Fruit fly (Drosophila melanogaster) whole organism, embryonic: ENCODE results near the gene Phs.
A peak's percentile ranks its signal among the peaks of the same experiment; 100 is the strongest.

Experiments used
- BEAF-32 ChIP-seq: fragments of 200-800 bp; sonication (Bioruptor generic); optimal IDR thresholded peaks from 3 replicates; lab custom pipeline; 2017; ENCODE audit warnings: missing biosample characterization, missing genetic modification characterization, mild to moderate bottlenecking, moderate library complexity, missing genetic modification reagents
- C15 ChIP-seq: fragments of 200-800 bp; sonication (Bioruptor generic); IDR thresholded peaks from 3 replicates; pipeline ENCODE4 v1.3.6; 2022; ENCODE audit warnings: missing biosample characterization, missing genetic modification characterization
- CG10147 ChIP-seq: fragments of 200-800 bp; sonication (Bioruptor generic); optimal IDR thresholded peaks from 2 replicates; lab custom pipeline; 2019; ENCODE audit warnings: missing biosample characterization, mild to moderate bottlenecking, missing genetic modification characterization, moderate library complexity
- CG11085 ChIP-seq: fragments of 200-800 bp; sonication (Bioruptor generic); IDR thresholded peaks from 2 replicates; pipeline ENCODE4 v1.3.6; 2022; ENCODE audit warnings: missing biosample characterization, missing genetic modification characterization
- CG14014 ChIP-seq: fragments of 200-800 bp; sonication (Bioruptor generic); IDR thresholded peaks from 2 replicates; pipeline ENCODE4 v1.3.6; 2022; ENCODE audit warnings: missing biosample characterization, missing genetic modification characterization
- CG14441 ChIP-seq: fragments of 200-800 bp; sonication (Bioruptor generic); IDR thresholded peaks from 2 replicates; pipeline ENCODE4 v1.3.6; 2022; ENCODE audit warnings: missing biosample characterization, missing genetic modification characterization
- CG15696 ChIP-seq: fragments of 200-800 bp; sonication (Bioruptor generic); optimal IDR thresholded peaks from 2 replicates; lab custom pipeline; 2019; ENCODE audit warnings: missing biosample characterization, mild to moderate bottlenecking, missing genetic modification characterization, moderate library complexity
- CG17568 ChIP-seq: fragments of 200-800 bp; sonication (Bioruptor generic); optimal IDR thresholded peaks from 2 replicates; lab custom pipeline; 2018; ENCODE audit warnings: missing biosample characterization, mild to moderate bottlenecking, missing genetic modification characterization, moderate library complexity
- CG18011 ChIP-seq: fragments of 200-800 bp; sonication (Bioruptor generic); optimal IDR thresholded peaks from 2 replicates; lab custom pipeline; 2017; ENCODE audit warnings: missing biosample characterization, missing genetic modification characterization, mild to moderate bottlenecking, moderate library complexity, missing genotype
- CG18262 ChIP-seq: fragments of 200-800 bp; optimal IDR thresholded peaks from 3 replicates; lab custom pipeline; 2019; ENCODE audit warnings: missing biosample characterization, mild to moderate bottlenecking, missing genetic modification characterization, moderate library complexity
- CG18619 ChIP-seq: fragments of 200-800 bp; sonication (Bioruptor generic); optimal IDR thresholded peaks from 3 replicates; lab custom pipeline; 2017; ENCODE audit warnings: missing biosample characterization, mild to moderate bottlenecking, missing genetic modification characterization
- CG2120 ChIP-seq: fragments of 200-800 bp; sonication (Bioruptor generic); optimal IDR thresholded peaks from 3 replicates; lab custom pipeline; 2016; ENCODE audit warnings: missing biosample characterization, missing genetic modification characterization
- CG2678 ChIP-seq: fragments of 200-800 bp; sonication (Bioruptor generic); optimal IDR thresholded peaks from 3 replicates; lab custom pipeline; 2019; ENCODE audit warnings: missing biosample characterization, mild to moderate bottlenecking, missing genetic modification characterization, moderate library complexity
- CG3838 ChIP-seq: fragments of 200-800 bp; sonication (Bioruptor generic); optimal IDR thresholded peaks from 3 replicates; lab custom pipeline; 2016; ENCODE audit warnings: missing biosample characterization, missing genetic modification characterization
- CG4617 ChIP-seq: fragments of 200-800 bp; sonication (Bioruptor generic); optimal IDR thresholded peaks from 3 replicates; lab custom pipeline; 2016; ENCODE audit warnings: missing biosample characterization, missing genetic modification characterization, borderline replicate concordance
- CG8388 ChIP-seq: fragments of 200-800 bp; sonication (Bioruptor generic); optimal IDR thresholded peaks from 2 replicates; lab custom pipeline; 2019; ENCODE audit warnings: missing biosample characterization, mild to moderate bottlenecking, missing genetic modification characterization, moderate library complexity
- CoRest ChIP-seq: fragments of 200-800 bp; sonication (Bioruptor generic); optimal IDR thresholded peaks from 3 replicates; lab custom pipeline; 2018; ENCODE audit warnings: missing biosample characterization, mild to moderate bottlenecking, missing genetic modification characterization, moderate library complexity
- Fer3 ChIP-seq: fragments of 200-800 bp; sonication (Bioruptor generic); optimal IDR thresholded peaks from 2 replicates; lab custom pipeline; 2018; ENCODE audit warnings: missing biosample characterization, mild to moderate bottlenecking, missing genetic modification characterization, moderate library complexity
- H2.0 ChIP-seq: fragments of 200-800 bp; sonication (Bioruptor generic); IDR thresholded peaks from 2 replicates; pipeline ENCODE4 v1.3.6; 2022; ENCODE audit warnings: missing biosample characterization, missing genetic modification characterization
- Hand ChIP-seq: fragments of 200-800 bp; sonication (Bioruptor generic); optimal IDR thresholded peaks from 2 replicates; lab custom pipeline; 2017; ENCODE audit warnings: mild to moderate bottlenecking, missing biosample characterization, missing genetic modification reagents, missing genetic modification characterization
- Hr51 ChIP-seq, 2 experiments: fragments of 200-800 bp; sonication (Bioruptor generic); optimal IDR thresholded peaks; 2 replicates in 1 of 2; 3 replicates in 1 of 2; lab custom pipeline; 2016 to 2018; ENCODE audit warnings: missing biosample characterization in 2 of 2, missing genetic modification characterization in 2 of 2, mild to moderate bottlenecking in 1 of 2, moderate library complexity in 1 of 2
- Lhr ChIP-seq: fragments of 200-800 bp; sonication (Bioruptor generic); optimal IDR thresholded peaks from 3 replicates; lab custom pipeline; 2017; ENCODE audit warnings: mild to moderate bottlenecking, missing biosample characterization, missing genetic modification reagents, missing genetic modification characterization
- Med ChIP-seq: fragments of 200-800 bp; sonication (Bioruptor generic); peaks from one replicate; lab custom pipeline; 2016; ENCODE audit warnings: missing biosample characterization, missing genetic modification characterization, mild to moderate bottlenecking, inconsistent platforms, moderate library complexity
- NC2β ChIP-seq: fragments of 200-800 bp; sonication (Bioruptor generic); optimal IDR thresholded peaks from 2 replicates; lab custom pipeline; 2016; ENCODE audit warnings: missing biosample characterization, missing genetic modification characterization
- NK7.1 ChIP-seq: fragments of 200-800 bp; sonication (Bioruptor generic); optimal IDR thresholded peaks from 3 replicates; lab custom pipeline; 2016; ENCODE audit warnings: missing biosample characterization, missing genetic modification characterization
- Oli ChIP-seq: fragments of 200-800 bp; sonication (Bioruptor generic); optimal IDR thresholded peaks from 2 replicates; lab custom pipeline; 2018; ENCODE audit warnings: missing biosample characterization, mild to moderate bottlenecking, missing genetic modification characterization, moderate library complexity
- Rfx ChIP-seq: fragments of 200-800 bp; sonication (Bioruptor generic); IDR thresholded peaks from 2 replicates; pipeline ENCODE4 v1.3.6; 2022; ENCODE audit warnings: missing biosample characterization, missing genetic modification characterization
- Trl ChIP-seq, 3 experiments: fragments of >200 bp in 2 of 3; fragments of 200-800 bp in 1 of 3; sonication (Bioruptor generic) in 1 of 3; optimal IDR thresholded peaks; 2 replicates in 1 of 3; 3 replicates in 2 of 3; lab custom pipeline; 2016 to 2017; ENCODE audit warnings: missing biosample characterization in 1 of 3, missing genetic modification characterization in 1 of 3
- aop ChIP-seq: fragments of 200-800 bp; sonication (Bioruptor generic); IDR thresholded peaks from 2 replicates; pipeline ENCODE4 v1.3.6; 2022; ENCODE audit warnings: missing biosample characterization, missing genetic modification characterization
- bcd ChIP-seq: fragments of 200-800 bp; sonication (Bioruptor generic); optimal IDR thresholded peaks from 2 replicates; lab custom pipeline; 2017; ENCODE audit warnings: missing biosample characterization, mild to moderate bottlenecking, missing genetic modification characterization
- bsh ChIP-seq, 2 experiments: fragments of 200-800 bp; sonication (Bioruptor generic); optimal IDR thresholded peaks; 2 replicates each; lab custom pipeline; 2017 to 2018; ENCODE audit warnings: mild to moderate bottlenecking in 2 of 2, missing biosample characterization in 2 of 2, missing genetic modification characterization in 2 of 2, moderate library complexity in 1 of 2
- chn ChIP-seq: fragments of 200-800 bp; sonication (Bioruptor generic); optimal IDR thresholded peaks from 2 replicates; lab custom pipeline; 2016; ENCODE audit warnings: missing biosample characterization, missing genetic modification characterization
- ci ChIP-seq: fragments of 200-800 bp; sonication (Bioruptor generic); IDR thresholded peaks from 3 replicates; pipeline ENCODE4 v1.3.6; 2022; ENCODE audit warnings: missing biosample characterization, missing genetic modification characterization
- croc ChIP-seq: fragments of 200-800 bp; sonication (Bioruptor generic); conservative IDR thresholded peaks from 3 replicates; pipeline ENCODE4 v1.3.6; 2022; ENCODE audit warnings: missing biosample characterization, missing genetic modification characterization
- dmrt99B ChIP-seq: fragments of 200-800 bp; sonication (Bioruptor generic); optimal IDR thresholded peaks from 2 replicates; lab custom pipeline; 2018; ENCODE audit warnings: missing biosample characterization, mild to moderate bottlenecking, missing genetic modification characterization, moderate library complexity
- emc ChIP-seq: fragments of 200-800 bp; sonication (Bioruptor generic); optimal IDR thresholded peaks from 2 replicates; lab custom pipeline; 2016; ENCODE audit warnings: missing biosample characterization, missing genetic modification characterization
- gce ChIP-seq: fragments of 200-800 bp; sonication (Bioruptor generic); IDR thresholded peaks from 3 replicates; pipeline ENCODE4 v1.3.6; 2022; ENCODE audit warnings: missing biosample characterization, missing genetic modification characterization
- grn ChIP-seq: fragments of 200-800 bp; sonication (Bioruptor generic); optimal IDR thresholded peaks from 3 replicates; lab custom pipeline; 2017; ENCODE audit warnings: missing biosample characterization, missing genetic modification characterization
- gro ChIP-seq: fragments of 200-800 bp; sonication (Bioruptor generic); optimal IDR thresholded peaks from 2 replicates; lab custom pipeline; 2016; ENCODE audit warnings: missing biosample characterization, missing genetic modification characterization
- kay ChIP-seq: fragments of 200-800 bp; sonication (Bioruptor generic); optimal IDR thresholded peaks from 2 replicates; lab custom pipeline; 2016; ENCODE audit warnings: missing biosample characterization, missing genetic modification characterization
- klu ChIP-seq: fragments of 200-800 bp; sonication (Bioruptor generic); IDR thresholded peaks from 2 replicates; pipeline ENCODE4 v1.3.6; 2022; ENCODE audit warnings: missing biosample characterization, missing genetic modification characterization
- lbe ChIP-seq: fragments of 200-800 bp; sonication (Bioruptor generic); optimal IDR thresholded peaks from 2 replicates; lab custom pipeline; 2016; ENCODE audit warnings: missing biosample characterization, mild to moderate bottlenecking, missing genetic modification characterization
- lmd ChIP-seq: fragments of 200-800 bp; sonication (Bioruptor generic); IDR thresholded peaks from 2 replicates; pipeline ENCODE4 v1.3.6; 2022; ENCODE audit warnings: missing biosample characterization, missing genetic modification characterization
- lola ChIP-seq, 3 experiments: fragments of >200 bp in 2 of 3; fragments of 200-800 bp in 1 of 3; sonication (Bioruptor generic) in 1 of 3; optimal IDR thresholded peaks; 2 replicates each; lab custom pipeline; 2017 to 2019; ENCODE audit warnings: missing biosample characterization in 3 of 3, missing genetic modification characterization in 3 of 3, mild to moderate bottlenecking in 1 of 3, moderate library complexity in 1 of 3
- pho ChIP-seq: fragments of 200-800 bp; sonication (Bioruptor generic); optimal IDR thresholded peaks from 2 replicates; lab custom pipeline; 2016; ENCODE audit warnings: missing biosample characterization, missing genetic modification characterization
- row ChIP-seq: fragments of 200-800 bp; sonication (Bioruptor generic); IDR thresholded peaks from 3 replicates; pipeline ENCODE4 v1.3.6; 2022; ENCODE audit warnings: missing biosample characterization, missing genetic modification characterization
- so ChIP-seq: fragments of 200-800 bp; sonication (Bioruptor generic); IDR thresholded peaks from 3 replicates; pipeline ENCODE4 v1.3.6; 2022; ENCODE audit warnings: missing biosample characterization, missing genetic modification characterization
- tap ChIP-seq: fragments of 200-800 bp; optimal IDR thresholded peaks from 3 replicates; lab custom pipeline; 2019; ENCODE audit warnings: missing biosample characterization, mild to moderate bottlenecking, missing genetic modification characterization, moderate library complexity
- tna ChIP-seq: fragments of 200-800 bp; sonication (Bioruptor generic); IDR thresholded peaks from 2 replicates; pipeline ENCODE4 v1.3.6; 2022; ENCODE audit warnings: missing biosample characterization, missing genetic modification characterization; ENCODE audit not compliant: partially characterized antibody

Gene Phs

DNA sequence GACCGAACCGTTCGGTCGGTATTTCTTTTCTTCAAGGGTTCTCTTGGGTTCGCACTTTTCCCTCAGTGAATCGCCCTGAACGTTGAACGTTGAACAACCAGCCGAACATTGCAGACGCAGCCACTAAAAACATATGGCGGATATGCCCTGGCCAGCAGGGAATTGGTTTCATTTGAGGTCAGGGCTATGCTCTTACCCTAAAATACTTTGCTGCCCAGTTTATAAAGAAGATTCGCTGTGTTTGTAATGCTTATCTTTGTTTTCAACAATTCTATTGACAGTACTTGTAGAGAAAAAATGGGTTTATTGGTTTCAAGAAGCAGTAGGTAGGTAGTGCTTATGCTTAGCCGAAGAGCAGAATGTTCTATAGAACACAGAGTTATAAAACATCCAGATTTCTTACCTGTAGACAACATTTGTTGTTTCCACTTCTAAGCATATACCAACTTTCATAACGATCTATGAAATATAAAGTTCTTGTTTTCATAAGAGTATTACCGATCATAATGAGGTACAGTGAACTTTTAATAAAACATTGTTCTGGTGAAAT is 24.5 kb upstream of the Phs start (continued):
- TF ChIP-seq CG18262 (tag; lab: Kevin White, UChicago) (peak; percentile 22), klu (GFP tag; lab: Robert Waterston, UW) (no peak), grn (peak; percentile 46), Fer3 (tag; lab: Kevin White, UChicago) (no peak), gce (GFP tag; lab: Robert Waterston, UW) (no peak), H2.0 (GFP tag; lab: Robert Waterston, UW) (no peak), CG18011 (GFP tag; lab: Kevin White, UChicago) (no peak), bsh (GFP tag; optimal IDR thresholded peaks at IDR 0.05; lab: Kevin White, UChicago) (peak in 1 of 2 experiments; percentile 29), Hand (GFP tag; lab: Kevin White, UChicago) (no peak), CG18619 (GFP tag; lab: Kevin White, UChicago) (no peak), emc (GFP tag; lab: Kevin White, UChicago) (no peak), Rfx (GFP tag; lab: Robert Waterston, UW) (peak; percentile 14; the same call in 1 of the 2 replicates), CG3838 (no peak), lmd (GFP tag; lab: Robert Waterston, UW) (peak; percentile 24), row (peak; percentile 52; the same call in 2 of the 3 replicates), NC2β (GFP tag; lab: Kevin White, UChicago) (no peak), so (GFP tag; lab: Robert Waterston, UW) (0 out of 3 replicates have a peak, but pooled peaks have one; percentile 26), Lhr (GFP tag; lab: Kevin White, UChicago) (no peak), CG14014 (no peak), kay (GFP tag; lab: Kevin White, UChicago) (peak; percentile 8), gro (GFP tag; lab: Kevin White, UChicago) (no peak), Med (GFP tag; lab: Kevin White, UChicago) (peak; percentile 78), C15 (GFP tag; lab: Robert Waterston, UW) (no peak), tap (no peak), Oli (tag; lab: Kevin White, UChicago) (peak; percentile 30), bcd (GFP tag; lab: Kevin White, UChicago) (no peak), pho (GFP tag; lab: Kevin White, UChicago) (no peak), lola (GFP tag; optimal IDR thresholded peaks at IDR 0.05; lab: Kevin White, UChicago) (no peak), Trl (optimal IDR thresholded peaks at IDR 0.05; lab: Kevin White, UChicago) (no peak), Trl (GFP tag; optimal IDR thresholded peaks at IDR 0.05; lab: Kevin White, UChicago) (no peak), CG2678 (tag; lab: Kevin White, UChicago) (peak; percentile 6), chn (GFP tag; lab: Kevin White, UChicago) (no peak), CG4617 (GFP tag; lab: Kevin White, UChicago) (no peak), dmrt99B (tag; lab: Kevin White, UChicago) (peak; percentile 10), CG17568 (GFP tag; lab: Kevin White, UChicago) (no peak), CG11085 (no peak), NK7.1 (GFP tag; lab: Kevin White, UChicago) (no peak), CG15696 (no peak), tna (GFP tag; lab: Robert Waterston, UW) (no peak), croc (no peak), CG14441 (GFP tag; lab: Robert Waterston, UW) (0 out of 2 replicates have a peak, but pooled peaks have one; percentile 37), CG8388 (GFP tag; lab: Kevin White, UChicago) (peak; percentile 3), CG2120 (peak; percentile 42), BEAF-32 (GFP tag; lab: Kevin White, UChicago) (no peak), CG10147 (no peak), aop (GFP tag; lab: Robert Waterston, UW) (no peak), ci (GFP tag; lab: Robert Waterston, UW) (0 out of 3 replicates have a peak, but pooled peaks have one; percentile 39), lbe (GFP tag; lab: Kevin White, UChicago) (no peak), CoRest (tag; lab: Kevin White, UChicago) (peak; percentile 8), Hr51 (GFP tag; optimal IDR thresholded peaks at IDR 0.05; lab: Kevin White, UChicago) (peak in 1 of 2 experiments; percentile 29)
